Fruit fly (Drosophila melanogaster): ENCODE results near the gene CG31016.

CG31016 gene

DNA sequence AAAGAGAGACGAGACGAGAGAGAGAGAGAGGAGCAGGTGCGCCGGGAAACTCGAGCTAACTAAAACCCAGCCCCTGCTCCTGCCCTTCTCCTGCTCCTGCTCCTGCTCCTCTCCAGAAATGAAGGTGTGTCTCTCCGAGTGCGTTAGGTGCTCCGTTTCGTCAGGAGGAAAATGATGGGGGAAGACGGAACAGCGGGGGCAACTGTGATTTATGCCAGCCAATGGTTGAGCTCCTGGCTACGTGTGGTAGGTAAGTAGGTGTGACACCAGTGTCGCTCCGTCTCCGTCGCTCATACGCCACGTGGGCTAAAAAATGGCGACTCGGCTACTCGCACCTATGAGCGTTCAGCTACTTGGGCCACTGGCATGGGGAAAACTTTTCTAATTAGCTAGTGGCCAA is 11.5 kb downstream of the CG31016 start:
- TF ChIP-seq Sox14 (GFP tag; optimal IDR thresholded peaks at IDR 0.05) (no peak), CG6792 (GFP tag; optimal IDR thresholded peaks at IDR 0.05) (no peak), topi (GFP tag; optimal IDR thresholded peaks at IDR 0.05) (no peak)

DNA sequence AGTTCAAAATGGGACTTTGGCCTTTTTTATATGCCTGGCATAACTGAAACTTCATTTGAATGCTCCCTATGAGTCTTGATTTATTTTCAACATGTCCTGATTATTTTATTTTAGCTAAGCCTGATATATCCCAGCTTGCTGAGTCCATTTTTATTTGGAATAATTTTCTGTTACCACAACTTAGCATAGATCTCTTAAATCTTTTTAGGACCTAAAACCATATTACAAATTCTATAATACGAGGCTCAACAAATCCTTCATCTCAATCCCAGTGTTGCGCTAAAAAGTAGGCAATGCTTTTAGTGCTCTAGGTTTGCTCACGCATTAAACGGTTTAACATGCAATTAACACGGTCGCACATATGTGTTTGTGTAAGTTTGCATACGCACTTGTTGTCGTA is 15.8 kb downstream of the CG31016 start, which contains the start of gene CG44954:
Gene CG44954, minus strand, starts transcription at position 101 of the 400 bp plus-strand sequence.
- TF ChIP-seq CG16779 (tag; optimal IDR thresholded peaks at IDR 0.05) (no peak), CG8319 (GFP tag; optimal IDR thresholded peaks at IDR 0.05) (no peak), CG9139 (GFP tag; optimal IDR thresholded peaks at IDR 0.05) (no peak), Met (GFP tag; optimal IDR thresholded peaks at IDR 0.05) (no peak), Eip78C (GFP tag) (no peak), CG34406 (GFP tag; optimal IDR thresholded peaks at IDR 0.05) (no peak), eg (GFP tag; IDR thresholded peaks at IDR 0.05) (no peak), CG10631 (GFP tag; optimal IDR thresholded peaks at IDR 0.05) (no peak), Hr4 (GFP tag; optimal IDR thresholded peaks at IDR 0.05) (no peak), Blimp-1 (GFP tag; optimal IDR thresholded peaks at IDR 0.05) (no peak), CG3032 (tag; optimal IDR thresholded peaks at IDR 0.05) (no peak), OdsH (GFP tag; optimal IDR thresholded peaks at IDR 0.05) (no peak), fd85E (GFP tag; optimal IDR thresholded peaks at IDR 0.05) (no peak), CG3919 (GFP tag; optimal IDR thresholded peaks at IDR 0.05) (no peak), Gug (GFP tag; IDR thresholded peaks at IDR 0.05) (no peak), Sox102F (GFP tag; optimal IDR thresholded peaks at IDR 0.05) (no peak), CG4318 (GFP tag; optimal IDR thresholded peaks at IDR 0.05) (no peak), CG31627 (GFP tag; optimal IDR thresholded peaks at IDR 0.05) (no peak), vri (GFP tag; optimal IDR thresholded peaks at IDR 0.05) (no peak), CG7368 (GFP tag; optimal IDR thresholded peaks at IDR 0.05) (no peak)

DNA sequence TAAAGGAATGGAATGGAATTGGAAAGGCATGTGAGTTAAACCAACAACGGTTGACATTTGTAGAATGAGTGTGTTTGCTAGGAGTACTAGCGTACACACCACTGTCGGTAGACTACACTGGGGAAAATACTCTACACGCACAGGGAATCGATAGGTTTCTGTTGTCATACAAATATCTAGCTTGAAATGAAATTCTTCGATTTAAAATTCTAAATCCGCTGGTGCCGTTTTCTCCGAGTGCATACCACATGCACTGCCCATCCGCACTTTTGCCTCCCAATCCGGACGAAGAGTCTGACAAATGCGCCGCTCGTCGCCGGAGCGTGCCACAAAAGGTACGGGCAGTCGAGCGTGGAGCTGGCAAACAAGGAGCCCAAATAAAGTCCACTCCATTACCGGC is 22.9 kb downstream of the CG31016 start, which contains the start of gene CG2267:
Gene CG2267, minus strand, starts transcription at position 101 of the 400 bp plus-strand sequence.
- no peak for TF ChIP-seq CG16779 (tag; optimal IDR thresholded peaks at IDR 0.05)
- TF ChIP-seq Smox (GFP tag; optimal IDR thresholded peaks at IDR 0.05): no peak
- TF ChIP-seq achi (GFP tag; optimal IDR thresholded peaks at IDR 0.05): no peak
- TF ChIP-seq OdsH (GFP tag; optimal IDR thresholded peaks at IDR 0.05): no peak
- TF ChIP-seq CG11762 (GFP tag; optimal IDR thresholded peaks at IDR 0.05; ENCODE audit: insufficient read depth): no peak
- no peak for TF ChIP-seq Sox15 (GFP tag; optimal IDR thresholded peaks at IDR 0.05)
- no peak for TF ChIP-seq dac (GFP tag; optimal IDR thresholded peaks at IDR 0.05)
- no peak for TF ChIP-seq Ets96B (tag; optimal IDR thresholded peaks at IDR 0.05)
- TF ChIP-seq CG11902 (GFP tag; optimal IDR thresholded peaks at IDR 0.05): no peak

DNA sequence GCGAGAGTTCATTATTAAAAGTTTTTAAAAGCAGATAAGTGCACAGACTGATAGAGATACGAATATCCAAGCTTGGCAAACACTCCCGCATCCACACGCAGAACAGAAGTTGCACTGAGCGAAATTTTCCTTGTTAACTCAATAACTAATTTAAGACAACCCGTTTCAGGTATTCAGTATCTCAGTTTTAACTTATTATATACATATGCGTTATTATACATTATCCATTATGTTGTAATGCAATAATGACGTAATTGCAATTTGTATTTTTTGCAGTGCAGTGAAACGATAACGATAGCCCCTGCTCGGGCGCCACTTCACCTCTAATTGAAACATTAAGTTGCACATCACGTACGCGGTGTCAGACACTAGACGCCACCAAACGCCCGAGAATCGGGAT is 37.3 kb downstream of the CG31016 start:
- TF ChIP-seq Ets96B (tag; optimal IDR thresholded peaks at IDR 0.05) (no peak), Sox14 (GFP tag; optimal IDR thresholded peaks at IDR 0.05) (no peak), CG3919 (GFP tag; optimal IDR thresholded peaks at IDR 0.05) (peak; percentile 8), CG6276 (GFP tag; optimal IDR thresholded peaks at IDR 0.05) (no peak), Smox (GFP tag; optimal IDR thresholded peaks at IDR 0.05) (no peak), esn (GFP tag; optimal IDR thresholded peaks at IDR 0.05) (no peak), CG11762 (GFP tag; optimal IDR thresholded peaks at IDR 0.05; ENCODE audit: insufficient read depth) (no peak), achi (GFP tag; optimal IDR thresholded peaks at IDR 0.05) (no peak), Eip75B (GFP tag; optimal IDR thresholded peaks at IDR 0.05) (no peak), net (GFP tag; optimal IDR thresholded peaks at IDR 0.05) (no peak), dsx (GFP tag; optimal IDR thresholded peaks at IDR 0.05; ENCODE audit: poor library complexity, severe bottlenecking) (no peak), fkh (GFP tag; optimal IDR thresholded peaks at IDR 0.05) (no peak), cyc (GFP tag; optimal IDR thresholded peaks at IDR 0.05) (no peak), OdsH (GFP tag; optimal IDR thresholded peaks at IDR 0.05) (no peak), CG10669 (GFP tag; optimal IDR thresholded peaks at IDR 0.05) (no peak), CG32006 (GFP tag; optimal IDR thresholded peaks at IDR 0.05) (peak; percentile 6), Blimp-1 (GFP tag; optimal IDR thresholded peaks at IDR 0.05) (no peak), CG6163 (GFP tag; IDR thresholded peaks at IDR 0.05) (no peak), CG11294 (GFP tag; IDR thresholded peaks at IDR 0.05) (no peak), CG4318 (GFP tag; optimal IDR thresholded peaks at IDR 0.05) (no peak), Hr39 (GFP tag; optimal IDR thresholded peaks at IDR 0.05) (no peak), CG15336 (GFP tag; IDR thresholded peaks at IDR 0.05) (no peak), CG7368 (GFP tag; optimal IDR thresholded peaks at IDR 0.05) (no peak), CG3032 (tag; optimal IDR thresholded peaks at IDR 0.05) (no peak), svp (GFP tag) (peak; percentile 6), CG10631 (GFP tag; optimal IDR thresholded peaks at IDR 0.05) (peak; percentile 9), Hr38 (GFP tag; optimal IDR thresholded peaks at IDR 0.05) (no peak), Met (GFP tag; optimal IDR thresholded peaks at IDR 0.05) (no peak), pdm3 (GFP tag; optimal IDR thresholded peaks at IDR 0.05) (no peak), CG6792 (GFP tag; optimal IDR thresholded peaks at IDR 0.05) (no peak)
